Worm (Caenorhabditis elegans) whole organism, young adult: ENCODE results near the gene ZK829.3.

Source experiments
- K12H6.12 ChIP-seq: fragments of 200-800 bp; sonication (Bioruptor generic); optimal IDR thresholded peaks from 2 replicates; lab custom pipeline; 2018; ENCODE audit warnings: mild to moderate bottlenecking, missing genetic modification characterization, missing compliant biosample characterization
- Y79H2A.3 ChIP-seq: fragments of 200-800 bp; sonication (Bioruptor generic); conservative IDR thresholded peaks from 2 replicates; pipeline ENCODE4 v1.3.6; 2022; ENCODE audit warnings: missing genetic modification reagents, missing genetic modification characterization, missing compliant biosample characterization
- ZK185.1 ChIP-seq: sonication (generic microtip); optimal IDR thresholded peaks from 2 replicates; lab custom pipeline; 2016; ENCODE audit warnings: mild to moderate bottlenecking, missing genetic modification characterization, missing compliant biosample characterization; ENCODE audit not compliant: poor library complexity, severe bottlenecking
- ama-1 ChIP-seq, 3 experiments: fragments of 150-350 bp in 1 of 3; sonication (generic microtip) in 2 of 3; optimal IDR thresholded peaks; 2 replicates each; lab custom pipeline; 2014 to 2018; ENCODE audit warnings: missing biosample characterization in 2 of 3, missing genetic modification characterization in 2 of 3, missing genetic modification reagents in 2 of 3
- ceh-40 ChIP-seq: fragments of 200-800 bp; sonication (Bioruptor generic); IDR thresholded peaks from 2 replicates; pipeline ENCODE4 v1.3.6; 2022; ENCODE audit warnings: missing genetic modification characterization, missing compliant biosample characterization
- dpl-1 ChIP-seq: fragments of 150-350 bp; optimal IDR thresholded peaks from 2 replicates; lab custom pipeline; 2014; ENCODE audit warnings: missing biosample characterization, missing genetic modification reagents, missing genetic modification characterization
- mel-28 ChIP-seq: sonication (generic microtip); optimal IDR thresholded peaks from 2 replicates; lab custom pipeline; 2016; ENCODE audit warnings: borderline replicate concordance, mild to moderate bottlenecking, missing genetic modification characterization, missing compliant biosample characterization
- snpc-4 ChIP-seq, 5 experiments: fragments of 150-350 bp in 1 of 5; sonication (generic microtip) in 4 of 5; optimal IDR thresholded peaks; 2 replicates each; lab custom pipeline; 2014 to 2018; ENCODE audit warnings: missing genetic modification characterization in 5 of 5, missing biosample characterization in 3 of 5, antibody characterized with exemption in 2 of 5, mild to moderate bottlenecking in 2 of 5, missing compliant biosample characterization in 2 of 5, missing genotype in 2 of 5, moderate library complexity in 2 of 5, missing genetic modification reagents in 1 of 5
- unc-62 ChIP-seq: fragments of 150-350 bp; optimal IDR thresholded peaks from 2 replicates; lab custom pipeline; 2014; ENCODE audit warnings: missing biosample characterization, missing genetic modification reagents, missing genetic modification characterization
- ztf-22 ChIP-seq: fragments of 200-800 bp; sonication (Bioruptor generic); optimal IDR thresholded peaks from 2 replicates; lab custom pipeline; 2018; ENCODE audit warnings: mild to moderate bottlenecking, missing genetic modification characterization, moderate library complexity, missing compliant biosample characterization

ce11 chrIV:11949717-11950116 lies 4.2 kb upstream of the ZK829.3 start, which contains the start of gene hdl-1:
- TF ChIP-seq ceh-40 (GFP tag; lab: Robert Waterston, UW) = no peak
- no peak for TF ChIP-seq mel-28 (tag; lab: Kevin White, UChicago)
- no peak for TF ChIP-seq K12H6.12 (tag; lab: Kevin White, UChicago)
- no peak for TF ChIP-seq ama-1 (optimal IDR thresholded peaks at IDR 0.05; lab: Kevin White, UChicago)
- TF ChIP-seq ama-1 (GFP tag; optimal IDR thresholded peaks at IDR 0.05; lab: Kevin White, UChicago) = no peak
- no peak for TF ChIP-seq snpc-4 (GFP tag; optimal IDR thresholded peaks at IDR 0.05; lab: Kevin White, UChicago)
- no peak for TF ChIP-seq snpc-4 (tag; optimal IDR thresholded peaks at IDR 0.05; lab: Kevin White, UChicago)
- no peak for TF ChIP-seq Y79H2A.3 (GFP tag; lab: Robert Waterston, UW)
- no peak for TF ChIP-seq dpl-1 (GFP tag; lab: Kevin White, UChicago)
- TF ChIP-seq ztf-22 (GFP tag; lab: Kevin White, UChicago) = no peak
- TF ChIP-seq unc-62 = no peak
- TF ChIP-seq ZK185.1 (tag; lab: Kevin White, UChicago) = no peak
